Worm (Caenorhabditis elegans) whole organism, L2 larva: Measurements from ENCODE around the gene K09E4.4.
A peak's percentile ranks its signal among the peaks of the same experiment; 100 is the strongest.

ENCODE experiments used
- C34F6.9 ChIP-seq: fragments of 150-350 bp; optimal IDR thresholded peaks from 2 replicates; lab custom pipeline; 2014; ENCODE audit warnings: missing biosample characterization, missing genetic modification characterization
- F13H6.1 ChIP-seq: sonication (generic microtip); optimal IDR thresholded peaks from 2 replicates; lab custom pipeline; 2016; ENCODE audit warnings: missing genetic modification characterization, missing compliant biosample characterization
- Y55F3AM.14 ChIP-seq: fragments of 200-800 bp; sonication (Bioruptor generic); optimal IDR thresholded peaks from 2 replicates; lab custom pipeline; 2018; ENCODE audit warnings: mild to moderate bottlenecking, missing genetic modification characterization, missing compliant biosample characterization
- ZK546.5 ChIP-seq: sonication (generic microtip); optimal IDR thresholded peaks from 2 replicates; lab custom pipeline; 2017; ENCODE audit warnings: missing biosample characterization, missing genetic modification characterization
- ama-1 ChIP-seq: fragments of 150-350 bp; optimal IDR thresholded peaks from 2 replicates; lab custom pipeline; 2018; ENCODE audit warnings: inconsistent platforms
- ceh-82 ChIP-seq: fragments of 150-350 bp; optimal IDR thresholded peaks from 2 replicates; lab custom pipeline; 2014; ENCODE audit warnings: missing biosample characterization, missing genetic modification characterization
- crh-2 ChIP-seq: sonication (generic microtip); optimal IDR thresholded peaks from 2 replicates; lab custom pipeline; 2017; ENCODE audit warnings: missing biosample characterization, missing genetic modification characterization
- dmd-4 ChIP-seq: sonication (generic microtip); optimal IDR thresholded peaks from 2 replicates; lab custom pipeline; 2017; ENCODE audit warnings: missing biosample characterization, missing genetic modification characterization
- egl-27 ChIP-seq: sonication (generic microtip); optimal IDR thresholded peaks from 3 replicates; lab custom pipeline; 2017; ENCODE audit warnings: missing biosample characterization, missing genetic modification reagents, missing genetic modification characterization
- elt-1 ChIP-seq: fragments of 150-350 bp; optimal IDR thresholded peaks from 2 replicates; lab custom pipeline; 2014; ENCODE audit warnings: missing biosample characterization, missing genetic modification characterization
- elt-3 ChIP-seq: sonication (generic microtip); optimal IDR thresholded peaks from 2 replicates; lab custom pipeline; 2017; ENCODE audit warnings: missing biosample characterization, missing genetic modification characterization
- fos-1 ChIP-seq: fragments of 150-350 bp; optimal IDR thresholded peaks from 2 replicates; lab custom pipeline; 2014; ENCODE audit warnings: missing biosample characterization, missing genetic modification characterization
- gmeb-1 ChIP-seq: fragments of 150-350 bp; optimal IDR thresholded peaks from 2 replicates; lab custom pipeline; 2014; ENCODE audit warnings: missing biosample characterization, missing genetic modification characterization
- lin-13 ChIP-seq: fragments of 150-350 bp; optimal IDR thresholded peaks from 2 replicates; lab custom pipeline; 2014; ENCODE audit warnings: missing biosample characterization, missing genetic modification reagents, missing genetic modification characterization
- lsy-2 ChIP-seq, 2 experiments: fragments of 150-350 bp in 1 of 2; sonication (generic microtip) in 1 of 2; optimal IDR thresholded peaks; 2 replicates each; lab custom pipeline; 2014 to 2017; ENCODE audit warnings: missing biosample characterization in 2 of 2, missing genetic modification characterization in 2 of 2
- nhr-10 ChIP-seq: sonication (generic microtip); optimal IDR thresholded peaks from 2 replicates; lab custom pipeline; 2017; ENCODE audit warnings: missing biosample characterization, missing genetic modification characterization
- nhr-12 ChIP-seq: fragments of 150-350 bp; optimal IDR thresholded peaks from 2 replicates; lab custom pipeline; 2014; ENCODE audit warnings: missing biosample characterization, missing genetic modification characterization
- nhr-129 ChIP-seq: fragments of 150-350 bp; optimal IDR thresholded peaks from 2 replicates; lab custom pipeline; 2014; ENCODE audit warnings: missing biosample characterization, missing genetic modification characterization
- nhr-21 ChIP-seq: fragments of 150-350 bp; optimal IDR thresholded peaks from 2 replicates; lab custom pipeline; 2014; ENCODE audit warnings: missing biosample characterization, missing genetic modification characterization
- nhr-237 ChIP-seq: fragments of 150-350 bp; optimal IDR thresholded peaks from 2 replicates; lab custom pipeline; 2014; ENCODE audit warnings: missing biosample characterization, missing genetic modification characterization
- nhr-25 ChIP-seq: fragments of 150-350 bp; sonication (generic microtip); optimal IDR thresholded peaks from 3 replicates; lab custom pipeline; 2014; ENCODE audit warnings: missing biosample characterization, missing genetic modification characterization
- nhr-6 ChIP-seq: fragments of 150-350 bp; optimal IDR thresholded peaks from 2 replicates; lab custom pipeline; 2014; ENCODE audit warnings: missing biosample characterization, missing genetic modification characterization
- nhr-77 ChIP-seq: fragments of 150-350 bp; optimal IDR thresholded peaks from 2 replicates; lab custom pipeline; 2014; ENCODE audit warnings: missing biosample characterization, missing genetic modification characterization
- peb-1 ChIP-seq: fragments of 150-350 bp; optimal IDR thresholded peaks from 2 replicates; lab custom pipeline; 2014; ENCODE audit warnings: missing biosample characterization, missing genetic modification characterization
- sem-4 ChIP-seq: fragments of 150-350 bp; optimal IDR thresholded peaks from 2 replicates; lab custom pipeline; 2014; ENCODE audit warnings: missing biosample characterization, missing genetic modification reagents, missing genetic modification characterization
- skn-1 ChIP-seq: sonication (generic microtip); optimal IDR thresholded peaks from 2 replicates; lab custom pipeline; 2017; ENCODE audit warnings: missing biosample characterization, missing genetic modification characterization
- sma-3 ChIP-seq: sonication (generic microtip); optimal IDR thresholded peaks from 2 replicates; lab custom pipeline; 2016; ENCODE audit warnings: missing genetic modification reagents, missing genetic modification characterization, missing compliant biosample characterization
- sma-9 ChIP-seq, 2 experiments: fragments of 150-350 bp in 1 of 2; sonication (generic microtip) in 1 of 2; optimal IDR thresholded peaks; 2 replicates each; lab custom pipeline; 2014 to 2016; ENCODE audit warnings: missing genetic modification characterization in 2 of 2, mild to moderate bottlenecking in 1 of 2, missing biosample characterization in 1 of 2, missing compliant biosample characterization in 1 of 2, missing genetic modification reagents in 1 of 2, moderate library complexity in 1 of 2
- snpc-4 ChIP-seq: fragments of 150-350 bp; optimal IDR thresholded peaks from 2 replicates; lab custom pipeline; 2014; ENCODE audit warnings: missing biosample characterization, missing genetic modification characterization
- unc-39 ChIP-seq: fragments of 150-350 bp; optimal IDR thresholded peaks from 2 replicates; lab custom pipeline; 2014; ENCODE audit warnings: missing biosample characterization, missing genetic modification characterization
- unc-55 ChIP-seq: fragments of 150-350 bp; sonication (generic microtip); optimal IDR thresholded peaks from 3 replicates; lab custom pipeline; 2014; ENCODE audit warnings: missing biosample characterization, missing genetic modification reagents, missing genetic modification characterization
- unc-62 ChIP-seq: fragments of 150-350 bp; optimal IDR thresholded peaks from 2 replicates; lab custom pipeline; 2014; ENCODE audit warnings: missing biosample characterization, missing genetic modification reagents, missing genetic modification characterization
- zag-1 ChIP-seq: fragments of 150-350 bp; optimal IDR thresholded peaks from 2 replicates; lab custom pipeline; 2014; ENCODE audit warnings: missing biosample characterization, missing genetic modification characterization
- ztf-1 ChIP-seq: fragments of 200-800 bp; sonication (Bioruptor generic); conservative IDR thresholded peaks from 2 replicates; pipeline ENCODE4 v1.3.6; 2022; ENCODE audit warnings: missing genetic modification characterization, missing compliant biosample characterization
- ztf-4 ChIP-seq: fragments of 150-350 bp; optimal IDR thresholded peaks from 2 replicates; lab custom pipeline; 2014; ENCODE audit warnings: missing biosample characterization, missing genetic modification characterization

Gene K09E4.4

DNA sequence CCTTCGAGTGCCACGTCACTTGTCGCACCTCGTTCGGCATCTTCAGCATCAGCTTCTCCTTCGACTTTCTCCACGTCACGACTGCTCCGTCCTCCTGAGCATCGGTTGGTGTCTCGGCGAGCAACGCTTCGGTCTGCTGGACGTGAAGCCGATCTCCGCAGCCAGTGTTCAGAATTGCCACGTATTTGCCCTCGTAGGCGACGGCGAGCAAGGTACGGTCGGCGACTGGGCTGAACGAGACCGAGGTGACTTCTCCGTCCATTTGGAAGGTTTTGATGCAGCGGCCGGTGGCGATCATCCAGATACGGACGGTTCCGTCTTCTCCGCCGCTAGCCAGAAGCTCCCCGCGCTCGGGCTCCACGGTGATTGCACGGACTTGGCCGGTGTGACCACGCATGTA, 30.3 kb upstream of the K09E4.4 start:
- no peak for TF ChIP-seq zag-1 (tag; lab: Kevin White, UChicago)
- TF ChIP-seq sem-4: no peak
- TF ChIP-seq lin-13 (GFP tag; lab: Kevin White, UChicago): no peak
- no peak for TF ChIP-seq ztf-4 (tag; lab: Kevin White, UChicago)
- TF ChIP-seq egl-27 (tag; lab: Kevin White, UChicago): no peak
- no peak for TF ChIP-seq sma-9 (GFP tag; optimal IDR thresholded peaks at IDR 0.05; lab: Kevin White, UChicago)
- TF ChIP-seq sma-9 (tag; optimal IDR thresholded peaks at IDR 0.05; lab: Kevin White, UChicago): no peak
- no peak for TF ChIP-seq snpc-4 (tag; lab: Kevin White, UChicago)
- TF ChIP-seq unc-39 (tag; lab: Kevin White, UChicago): no peak
- no peak for TF ChIP-seq gmeb-1 (tag; lab: Kevin White, UChicago)
- TF ChIP-seq ceh-82: no peak
- no peak for TF ChIP-seq lsy-2 (tag; optimal IDR thresholded peaks at IDR 0.05; lab: Kevin White, UChicago)
- no peak for TF ChIP-seq peb-1 (tag; lab: Kevin White, UChicago)

DNA sequence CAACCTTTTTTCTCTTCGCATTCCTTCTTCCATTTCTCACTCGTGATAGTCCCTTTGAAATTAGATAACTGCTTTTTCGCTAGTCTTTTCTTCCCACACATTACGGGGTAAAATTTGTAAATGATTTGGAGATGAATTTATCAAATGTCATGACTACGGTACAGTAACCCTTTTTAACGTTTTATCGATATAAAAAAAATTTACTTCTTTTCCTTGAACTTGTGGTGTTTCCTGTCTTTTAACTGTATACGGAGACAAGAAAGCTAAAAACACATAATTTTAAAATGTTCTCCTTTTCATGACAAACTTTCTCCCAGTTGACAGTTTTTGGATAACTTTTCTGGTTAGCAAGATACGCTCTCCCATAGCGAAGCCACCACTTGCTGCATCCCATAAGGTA, 28.1 kb upstream of the K09E4.4 start, which contains the start of gene W03H9.1:
TSS of gene W03H9.1 (minus strand) at position 101 of the 400 bp plus-strand sequence.
- TF ChIP-seq Y55F3AM.14 (GFP tag; lab: Kevin White, UChicago) (no peak), unc-39 (tag; lab: Kevin White, UChicago) (no peak), dmd-4 (tag; lab: Kevin White, UChicago) (no peak), C34F6.9 (no peak), unc-55 (GFP tag; lab: Kevin White, UChicago) (no peak), ztf-1 (GFP tag; lab: Robert Waterston, UW) (no peak), elt-1 (tag; lab: Kevin White, UChicago) (no peak), nhr-12 (tag; lab: Kevin White, UChicago) (no peak), lsy-2 (tag; optimal IDR thresholded peaks at IDR 0.05; lab: Kevin White, UChicago) (no peak), nhr-21 (tag; lab: Kevin White, UChicago) (no peak), unc-62 (GFP tag; lab: Kevin White, UChicago) (no peak), egl-27 (tag; lab: Kevin White, UChicago) (no peak), nhr-237 (tag; lab: Kevin White, UChicago) (no peak), crh-2 (no peak), skn-1 (no peak), ZK546.5 (tag; lab: Kevin White, UChicago) (no peak), fos-1 (tag; lab: Kevin White, UChicago) (no peak), nhr-10 (tag; lab: Kevin White, UChicago) (no peak)
- TF ChIP-seq, all 48 proteins: peak for 0

DNA sequence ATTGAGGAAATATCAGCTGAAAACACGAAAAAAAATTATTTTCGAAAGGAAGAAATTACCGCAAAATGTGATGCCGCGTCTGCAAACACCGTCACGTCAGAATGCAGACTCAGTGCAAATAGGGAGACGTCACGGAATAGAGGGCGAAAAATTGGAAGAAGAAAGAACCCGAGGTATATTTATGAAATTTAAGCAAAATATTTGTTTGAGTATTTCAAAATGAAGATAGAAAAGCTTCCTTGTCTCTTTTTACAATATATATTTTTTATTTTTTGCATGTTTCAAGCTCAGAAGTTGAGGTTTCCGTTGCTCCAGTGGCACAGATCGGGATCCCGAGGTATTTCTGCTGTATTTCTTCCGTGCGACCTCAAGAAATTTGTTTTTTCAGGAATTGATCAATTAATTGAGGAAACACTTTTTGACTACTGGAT, 21.9 kb upstream of the K09E4.4 start, which contains the start of gene W03H9.2:
TSS of gene W03H9.2 (minus strand) at position 32 of the 431 bp plus-strand sequence.
- TF ChIP-seq sma-9 (GFP tag; optimal IDR thresholded peaks at IDR 0.05; lab: Kevin White, UChicago): peak; percentile 77
- no peak for TF ChIP-seq sma-9 (tag; optimal IDR thresholded peaks at IDR 0.05; lab: Kevin White, UChicago)
- TF ChIP-seq nhr-25: peak; percentile 20
- no peak for TF ChIP-seq fos-1 (tag; lab: Kevin White, UChicago)
- peak; percentile 63 to 83 for TF ChIP-seq lsy-2 (tag; optimal IDR thresholded peaks at IDR 0.05; lab: Kevin White, UChicago)
- no peak for TF ChIP-seq ama-1 (lab: Kevin White, UChicago)
- TF ChIP-seq snpc-4 (tag; lab: Kevin White, UChicago): no peak
- peak; percentile 69 for TF ChIP-seq F13H6.1
- TF ChIP-seq nhr-12 (tag; lab: Kevin White, UChicago): no peak
- TF ChIP-seq sma-3 (GFP tag; lab: Kevin White, UChicago): peak; percentile 87
- TF ChIP-seq unc-55 (GFP tag; lab: Kevin White, UChicago): peak; percentile 70
- TF ChIP-seq ztf-4 (tag; lab: Kevin White, UChicago): no peak
- TF ChIP-seq crh-2: peak; percentile 34
- TF ChIP-seq C34F6.9: peak; percentile 60
- peak; percentile 69 for TF ChIP-seq gmeb-1 (tag; lab: Kevin White, UChicago)
- TF ChIP-seq elt-3 (tag; lab: Kevin White, UChicago): no peak
- TF ChIP-seq nhr-237 (tag; lab: Kevin White, UChicago): peak; percentile 45
- peak; percentile 53 for TF ChIP-seq nhr-77 (tag; lab: Kevin White, UChicago)
- TF ChIP-seq nhr-129 (tag; lab: Kevin White, UChicago): peak; percentile 58
- TF ChIP-seq Y55F3AM.14 (GFP tag; lab: Kevin White, UChicago): peak; percentile 61
- TF ChIP-seq nhr-6 (tag; lab: Kevin White, UChicago): peak; percentile 12
- peak; percentile 8 for TF ChIP-seq nhr-21 (tag; lab: Kevin White, UChicago)

DNA sequence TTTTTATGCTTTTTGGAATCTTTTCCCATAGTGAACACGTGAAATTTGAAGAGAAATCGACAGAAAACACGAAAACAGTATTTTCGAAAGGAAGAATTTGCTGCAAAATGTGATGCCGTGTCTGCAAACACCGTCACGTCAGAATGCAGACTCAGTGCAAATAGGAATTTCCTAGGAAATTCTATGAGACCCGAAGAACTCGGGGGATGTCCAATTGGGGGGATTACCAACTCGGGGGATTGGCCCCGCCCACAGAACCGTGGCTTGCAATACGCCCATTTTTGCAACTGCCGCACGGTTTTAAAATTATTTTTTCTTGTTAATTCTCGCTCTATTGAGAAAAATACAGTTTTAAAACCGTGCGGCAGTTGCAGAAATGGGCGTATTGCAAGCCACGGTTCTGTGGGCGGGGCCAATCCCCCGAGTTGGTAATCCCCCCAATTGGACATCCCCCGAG, 20.2 kb upstream of the K09E4.4 start, which contains the start of gene cacn-1:
TSS of gene cacn-1 (minus strand) at position 51 of the 457 bp plus-strand sequence.
- TF ChIP-seq crh-2: peak; percentile 25
- peak; percentile 2 for TF ChIP-seq nhr-129 (tag; lab: Kevin White, UChicago)
- peak; percentile 35 for TF ChIP-seq gmeb-1 (tag; lab: Kevin White, UChicago)
- peak; percentile 65 for TF ChIP-seq sma-3 (GFP tag; lab: Kevin White, UChicago)
- TF ChIP-seq F13H6.1: peak; percentile 24
- TF ChIP-seq lsy-2 (tag; optimal IDR thresholded peaks at IDR 0.05; lab: Kevin White, UChicago): peak; percentile 27 to 64
- peak; percentile 3 for TF ChIP-seq lin-13 (GFP tag; lab: Kevin White, UChicago)
- peak; percentile 42 for TF ChIP-seq unc-55 (GFP tag; lab: Kevin White, UChicago)
